Fruit fly (Drosophila melanogaster): ENCODE data around the gene TwdlH.

Gene TwdlH

dm6 chr3R:26654594-26654993 is 21.1 kb downstream of the TwdlH start (continued):
- TF ChIP-seq D19B (GFP tag; optimal IDR thresholded peaks at IDR 0.05) (no peak), lbe (GFP tag; optimal IDR thresholded peaks at IDR 0.05) (no peak), insv (GFP tag; optimal IDR thresholded peaks at IDR 0.05) (no peak), Asciz (GFP tag; optimal IDR thresholded peaks at IDR 0.05) (peak; percentile 42), dati (GFP tag; IDR thresholded peaks at IDR 0.05) (no peak), CG10274 (GFP tag; optimal IDR thresholded peaks at IDR 0.05) (no peak), CG15269 (tag; optimal IDR thresholded peaks at IDR 0.05) (peak; percentile 56), CG34376 (GFP tag; optimal IDR thresholded peaks at IDR 0.05) (no peak)

DNA sequence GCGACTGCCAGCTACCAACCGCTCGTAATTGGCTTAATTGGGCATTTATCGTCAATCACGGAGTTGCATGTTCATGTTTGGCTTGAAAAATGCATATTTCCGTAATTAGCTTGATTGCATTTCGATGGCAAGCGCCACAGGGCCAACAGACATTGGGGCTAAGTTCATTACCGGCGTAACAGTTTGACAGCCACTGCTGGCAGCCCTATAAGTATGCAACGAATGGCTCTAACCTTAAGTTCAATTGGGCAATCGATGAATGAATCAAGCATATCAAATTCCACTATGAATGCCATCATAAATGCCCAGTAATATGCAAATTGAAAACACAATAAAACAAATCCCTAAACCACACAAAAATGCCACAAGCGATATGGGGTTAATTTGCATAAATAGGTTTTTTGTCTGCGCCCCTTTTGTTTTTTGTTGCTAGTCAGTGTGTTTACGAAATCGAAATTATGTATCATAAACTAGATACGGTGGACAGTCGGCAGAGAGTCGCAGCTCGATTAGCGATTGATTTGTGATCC is 21.9 kb downstream of the TwdlH start:
- peak; percentile 86 for TF ChIP-seq vvl (GFP tag; IDR thresholded peaks at IDR 0.05)
- TF ChIP-seq abd-A (tag; optimal IDR thresholded peaks at IDR 0.05): peak; percentile 99
- peak; percentile 30 for TF ChIP-seq sqz (GFP tag; optimal IDR thresholded peaks at IDR 0.05)
- 0 out of 2 replicates have a peak, but pooled peaks have one; percentile 10 for TF ChIP-seq H2.0 (GFP tag; IDR thresholded peaks at IDR 0.05)
- peak; percentile 9; the same call in 1 of the 2 replicates for TF ChIP-seq CG13287 (GFP tag; IDR thresholded peaks at IDR 0.05; ENCODE audit: partially characterized antibody)
- TF ChIP-seq chinmo (GFP tag; IDR thresholded peaks at IDR 0.05; ENCODE audit: partially characterized antibody): peak; percentile 88; the same call in 3 of the 4 replicates
- peak; percentile 87 for TF ChIP-seq CG12769 (tag; optimal IDR thresholded peaks at IDR 0.05)
- TF ChIP-seq CG13894 (tag; optimal IDR thresholded peaks at IDR 0.05): peak; percentile 62
- peak; percentile 74 for TF ChIP-seq cad (GFP tag; optimal IDR thresholded peaks at IDR 0.05)
- peak; percentile 24; the same call in 1 of the 3 replicates for TF ChIP-seq row (GFP tag; IDR thresholded peaks at IDR 0.05)
- peak; percentile 41; the same call in 1 of the 2 replicates for TF ChIP-seq Awh (GFP tag; IDR thresholded peaks at IDR 0.05)
- peak; percentile 70 for TF ChIP-seq salm (tag; optimal IDR thresholded peaks at IDR 0.05)
- TF ChIP-seq grau (tag; optimal IDR thresholded peaks at IDR 0.05): peak; percentile 74
- TF ChIP-seq run (tag; optimal IDR thresholded peaks at IDR 0.05): peak; percentile 96
- no peak for TF ChIP-seq Atf3 (GFP tag; optimal IDR thresholded peaks at IDR 0.05)
- peak; percentile 96 for TF ChIP-seq sd (tag; optimal IDR thresholded peaks at IDR 0.05)
- TF ChIP-seq Abd-B (GFP tag; optimal IDR thresholded peaks at IDR 0.05): peak; percentile 7
- TF ChIP-seq gce (GFP tag; IDR thresholded peaks at IDR 0.05): no peak
- no peak for TF ChIP-seq CG7786 (GFP tag; optimal IDR thresholded peaks at IDR 0.05)
- peak; percentile 44 for TF ChIP-seq gsb-n (tag; optimal IDR thresholded peaks at IDR 0.05)
- no peak for TF ChIP-seq sim (GFP tag; IDR thresholded peaks at IDR 0.05)
- TF ChIP-seq CG14050 (GFP tag; IDR thresholded peaks at IDR 0.05): no peak
- TF ChIP-seq Ada2b (GFP tag; IDR thresholded peaks at IDR 0.05): no peak
- TF ChIP-seq CG6765 (GFP tag; optimal IDR thresholded peaks at IDR 0.05): no peak
- peak; percentile 89 for TF ChIP-seq oc (tag; optimal IDR thresholded peaks at IDR 0.05)
- peak; percentile 97 for TF ChIP-seq CG6654 (GFP tag; optimal IDR thresholded peaks at IDR 0.05)

- TF ChIP-seq unpg (GFP tag; optimal IDR thresholded peaks at IDR 0.05): no peak
- no peak for TF ChIP-seq az2 (GFP tag; optimal IDR thresholded peaks at IDR 0.05)
- no peak for TF ChIP-seq HLHmδ (GFP tag; optimal IDR thresholded peaks at IDR 0.05)
- peak; percentile 64 for TF ChIP-seq Awh (GFP tag; IDR thresholded peaks at IDR 0.05)
Measured at dm6 chr3R:26656140-26656539, 22.6 kb downstream of the TwdlH start, which contains the start of gene Tb. Gene Tb (plus strand): TSS chr3R:26656440.

Measured in whole organism, embryonic.